Worm (Caenorhabditis elegans) whole organism, dauer: Measurements from ENCODE around the gene T28A11.20.

Experiments used
- unc-62 ChIP-seq: sonication (generic microtip); optimal IDR thresholded peaks from 2 replicates; lab custom pipeline; 2017; ENCODE audit warnings: missing biosample characterization, missing genetic modification reagents, missing genetic modification characterization

T28A11.20 gene

DNA sequence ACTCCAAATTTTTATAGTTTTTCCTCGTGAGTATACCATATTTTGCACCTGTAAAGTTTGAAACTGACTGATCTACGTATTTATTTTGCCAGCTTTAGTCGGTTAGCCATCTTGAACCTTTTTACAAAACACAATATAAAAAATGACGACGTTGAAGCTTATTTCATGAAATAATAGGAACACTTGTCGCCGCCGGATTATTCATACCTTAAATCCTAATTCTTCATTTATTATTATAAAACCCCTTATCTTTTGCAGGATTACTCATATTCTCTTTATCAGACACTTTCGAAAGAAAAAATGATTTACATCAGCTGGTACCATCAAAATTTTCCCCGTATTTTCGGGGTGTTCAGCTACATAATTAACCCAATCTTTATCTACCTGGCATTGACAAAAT, 25.5 kb downstream of the T28A11.20 start, which contains the start of gene srj-8:
srj-8 (plus strand) TSS at position 301 of the 400 bp plus-strand sequence.
- TF ChIP-seq unc-62 (GFP tag; lab: Kevin White, UChicago), result no peak

DNA sequence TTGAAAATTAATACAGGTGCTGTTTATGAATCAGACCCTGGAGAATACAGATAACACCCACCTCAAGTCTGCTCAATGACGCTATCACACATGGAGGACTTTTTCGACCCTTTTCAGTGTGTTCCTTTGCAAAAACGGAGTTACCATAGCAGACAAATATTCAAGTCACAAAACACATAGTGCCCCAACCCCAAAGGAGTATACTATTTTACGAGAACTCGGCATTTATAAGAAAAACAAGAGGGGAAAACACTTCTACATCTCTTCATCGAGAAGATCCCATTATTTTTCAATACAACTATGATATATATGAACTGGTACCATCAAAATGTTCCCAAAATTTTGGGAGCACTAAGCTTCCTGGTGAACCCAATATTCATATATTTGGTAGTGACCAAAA, 28.4 kb downstream of the T28A11.20 start, which contains the start of gene srj-7:
srj-7 (plus strand) TSS at position 301 of the 400 bp plus-strand sequence.
- no peak for TF ChIP-seq unc-62 (GFP tag; lab: Kevin White, UChicago)

DNA sequence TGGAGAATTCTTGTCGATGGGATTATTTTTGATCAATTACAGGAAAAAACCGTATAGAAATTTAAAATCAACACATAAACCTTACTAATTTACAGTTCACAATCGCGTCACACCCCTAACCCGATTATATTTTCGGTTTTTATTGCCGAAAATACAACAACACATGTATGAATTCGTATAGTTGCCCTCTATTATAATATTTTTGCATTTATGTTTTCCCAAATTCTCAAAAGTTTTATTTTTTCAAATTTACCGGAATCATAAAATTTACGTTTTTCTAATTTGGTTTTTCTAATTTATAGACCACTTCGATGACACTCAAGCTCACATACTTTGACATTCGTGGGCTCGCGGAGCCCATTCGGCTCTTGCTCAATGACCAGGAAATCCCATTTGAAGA, 30.1 kb downstream of the T28A11.20 start, which contains the start of gene gst-23:
gst-23 (plus strand) TSS at position 301 of the 400 bp plus-strand sequence.
- TF ChIP-seq unc-62 (GFP tag; lab: Kevin White, UChicago), result no peak

ce11 chrV:3241175-3241574, 31.9 kb downstream of the T28A11.20 start, which contains the start of gene srj-11:
Gene srj-11 (plus strand): TSS chrV:3241424.
- TF ChIP-seq unc-62 (GFP tag; lab: Kevin White, UChicago), result no peak

DNA sequence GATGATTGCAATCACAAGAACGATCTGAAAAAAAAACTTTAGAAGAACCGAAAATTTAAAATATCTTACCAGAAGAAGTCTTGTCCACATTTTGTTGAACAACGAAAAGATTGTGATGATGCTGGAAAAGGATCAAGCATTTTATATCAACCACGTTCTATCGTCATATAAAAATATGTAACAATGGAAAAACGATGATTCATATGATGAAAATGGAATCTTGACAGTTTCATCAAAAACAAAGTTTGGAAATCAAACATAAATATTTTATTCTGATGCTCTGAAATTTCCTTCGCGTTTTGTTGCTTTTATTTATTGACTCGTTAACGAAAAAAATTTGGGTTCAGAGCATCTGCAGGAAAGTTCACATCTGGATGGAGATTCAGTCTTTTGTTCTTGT, 36.4 kb downstream of the T28A11.20 start, which contains the start of the genes K08D9.9 and str-16:
K08D9.9 (minus strand) TSS at position 101 of the 400 bp plus-strand sequence.
str-16 (plus strand) TSS at position 266 of the 400 bp plus-strand sequence.
- no peak for TF ChIP-seq unc-62 (GFP tag; lab: Kevin White, UChicago)

DNA sequence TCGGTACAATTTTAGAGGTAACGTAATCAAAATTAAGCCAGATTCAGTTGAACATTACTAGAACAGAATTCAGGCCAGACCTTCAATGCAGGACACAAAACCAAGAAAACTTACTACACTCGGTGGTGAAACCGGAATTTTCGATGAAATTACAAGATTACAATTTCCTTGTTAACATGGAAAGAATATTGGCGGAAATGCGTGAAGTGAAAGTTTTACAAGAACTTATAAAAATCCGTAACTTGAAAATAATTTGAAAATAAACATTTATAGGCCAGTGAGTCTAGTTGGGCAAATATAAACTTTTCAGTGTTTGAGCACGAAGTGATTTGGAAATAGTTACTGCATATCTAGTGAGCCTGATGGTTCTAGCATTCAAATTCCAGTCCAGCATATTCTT, 38.2 kb downstream of the T28A11.20 start, which contains the start of gene K08D9.6:
K08D9.6 (minus strand) TSS at position 101 of the 400 bp plus-strand sequence.
- no peak for TF ChIP-seq unc-62 (GFP tag; lab: Kevin White, UChicago)

ce11 chrV:3230597-3230996, 42.5 kb downstream of the T28A11.20 start, which contains the start of gene K08D9.10:
Gene K08D9.10 (plus strand): TSS chrV:3230897.
- TF ChIP-seq unc-62 (GFP tag; lab: Kevin White, UChicago), result no peak

DNA sequence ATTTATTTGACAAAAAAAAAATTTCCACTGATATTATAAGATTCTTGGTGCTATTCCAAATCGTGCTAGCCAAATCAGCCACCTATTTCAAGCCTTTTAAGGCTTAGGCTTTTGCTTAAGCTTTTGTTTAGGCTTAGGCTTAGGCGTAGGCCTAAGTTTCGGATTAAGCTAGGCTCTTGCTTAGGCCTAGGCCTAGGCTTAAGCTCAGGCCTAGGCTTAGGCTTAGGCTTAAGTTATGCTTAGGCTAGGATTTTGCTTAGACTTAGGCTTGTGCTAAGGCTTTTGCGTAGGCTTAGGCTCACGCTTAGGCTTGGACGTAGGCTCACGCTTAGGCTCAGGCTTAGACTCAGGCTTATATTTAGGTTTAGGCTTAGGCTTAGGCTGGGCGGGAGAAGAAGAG, 42.9 kb downstream of the T28A11.20 start:
- TF ChIP-seq unc-62 (GFP tag; lab: Kevin White, UChicago), result no peak

- TF ChIP-seq unc-62 (GFP tag; lab: Kevin White, UChicago), result no peak
Measured at ce11 chrV:3227373-3227772, 45.7 kb downstream of the T28A11.20 start, which contains the start of gene K08D9.2. Gene K08D9.2 (plus strand): TSS chrV:3227673.
